Fruit fly (Drosophila melanogaster) whole organism, embryonic: Measurements from ENCODE around the gene slow.

Experiments used
- Awh ChIP-seq: fragments of 200-800 bp; sonication (Bioruptor generic); IDR thresholded peaks from 2 replicates; pipeline ENCODE4, ENCODE4 v1.3.6; 2022; ENCODE audit warnings: missing biosample characterization, missing genetic modification characterization
- Blimp-1 ChIP-seq: fragments of 200-800 bp; sonication (Bioruptor generic); optimal IDR thresholded peaks from 3 replicates; lab custom pipeline; 2018; ENCODE audit warnings: missing biosample characterization, missing genetic modification characterization, mild to moderate bottlenecking, moderate library complexity, missing genetic modification reagents
- CG10543 ChIP-seq: fragments of 200-800 bp; sonication (Bioruptor generic); optimal IDR thresholded peaks from 3 replicates; lab custom pipeline; 2017; ENCODE audit warnings: missing biosample characterization, mild to moderate bottlenecking, missing genetic modification characterization, moderate library complexity
- CG11456 ChIP-seq: fragments of 200-800 bp; sonication (Bioruptor generic); IDR thresholded peaks from 3 replicates; pipeline ENCODE4 v1.3.6; 2022; ENCODE audit warnings: missing biosample characterization, missing genetic modification characterization
- CG12155 ChIP-seq: fragments of 200-800 bp; sonication (Bioruptor generic); optimal IDR thresholded peaks from 3 replicates; lab custom pipeline; 2016; ENCODE audit warnings: missing biosample characterization, missing genetic modification characterization
- CG12769 ChIP-seq: fragments of 200-800 bp; sonication (Bioruptor generic); optimal IDR thresholded peaks from 2 replicates; lab custom pipeline; 2019; ENCODE audit warnings: missing biosample characterization, mild to moderate bottlenecking, missing genetic modification characterization, moderate library complexity
- CG13287 ChIP-seq: fragments of 200-800 bp; sonication (Bioruptor generic); IDR thresholded peaks from 2 replicates; pipeline ENCODE4 v1.3.6; 2022; ENCODE audit warnings: missing biosample characterization, missing genetic modification characterization; ENCODE audit not compliant: partially characterized antibody
- CG14014 ChIP-seq: fragments of 200-800 bp; sonication (Bioruptor generic); IDR thresholded peaks from 2 replicates; pipeline ENCODE4 v1.3.6; 2022; ENCODE audit warnings: missing biosample characterization, missing genetic modification characterization
- CG17186 ChIP-seq: fragments of 200-800 bp; sonication (Bioruptor generic); optimal IDR thresholded peaks from 3 replicates; lab custom pipeline; 2017; ENCODE audit warnings: missing biosample characterization, missing genetic modification reagents, missing genetic modification characterization
- CG17359 ChIP-seq: fragments of 200-800 bp; sonication (Bioruptor generic); optimal IDR thresholded peaks from 3 replicates; lab custom pipeline; 2018; ENCODE audit warnings: missing biosample characterization, mild to moderate bottlenecking, missing genetic modification characterization, moderate library complexity
- CG17361 ChIP-seq: fragments of 200-800 bp; sonication (Bioruptor generic); IDR thresholded peaks from 3 replicates; pipeline ENCODE4 v1.3.6; 2022; ENCODE audit warnings: missing biosample characterization, missing genetic modification characterization
- CG18262 ChIP-seq: fragments of 200-800 bp; optimal IDR thresholded peaks from 3 replicates; lab custom pipeline; 2019; ENCODE audit warnings: missing biosample characterization, mild to moderate bottlenecking, missing genetic modification characterization, moderate library complexity
- CG1832 ChIP-seq: fragments of 200-800 bp; sonication (Bioruptor generic); optimal IDR thresholded peaks from 2 replicates; lab custom pipeline; 2017; ENCODE audit warnings: missing biosample characterization, mild to moderate bottlenecking, missing genetic modification characterization, inconsistent platforms
- CG18619 ChIP-seq: fragments of 200-800 bp; sonication (Bioruptor generic); optimal IDR thresholded peaks from 3 replicates; lab custom pipeline; 2017; ENCODE audit warnings: missing biosample characterization, mild to moderate bottlenecking, missing genetic modification characterization
- CG31224 ChIP-seq: fragments of 200-800 bp; sonication (Bioruptor generic); IDR thresholded peaks from 2 replicates; pipeline ENCODE4 v1.3.6; 2022; ENCODE audit warnings: missing biosample characterization, missing genetic modification characterization
- CG4707 ChIP-seq: fragments of 200-800 bp; sonication (Bioruptor generic); optimal IDR thresholded peaks from 2 replicates; lab custom pipeline; 2018; ENCODE audit warnings: missing biosample characterization, mild to moderate bottlenecking, missing genetic modification characterization, moderate library complexity
- CG6175 ChIP-seq: fragments of 200-800 bp; sonication (Bioruptor generic); IDR thresholded peaks from 3 replicates; pipeline ENCODE4 v1.3.6; 2022; ENCODE audit warnings: missing biosample characterization, missing genetic modification characterization
- CG7372 ChIP-seq: fragments of 200-800 bp; sonication (Bioruptor generic); IDR thresholded peaks from 2 replicates; pipeline ENCODE4 v1.3.6; 2022; ENCODE audit warnings: missing biosample characterization, missing genetic modification characterization
- CG8290 ChIP-seq, 3 experiments: fragments of 200-800 bp; sonication (Bioruptor generic); optimal IDR thresholded peaks; 2 replicates each; lab custom pipeline; 2016 to 2019; ENCODE audit warnings: missing biosample characterization in 3 of 3, missing genetic modification characterization in 3 of 3, mild to moderate bottlenecking in 2 of 3, moderate library complexity in 1 of 3
- CG9437 ChIP-seq: fragments of 200-800 bp; sonication (Bioruptor generic); optimal IDR thresholded peaks from 2 replicates; lab custom pipeline; 2018; ENCODE audit warnings: missing biosample characterization, mild to moderate bottlenecking, missing genetic modification characterization
- D19A ChIP-seq: fragments of 200-800 bp; optimal IDR thresholded peaks from 3 replicates; lab custom pipeline; 2019; ENCODE audit warnings: missing biosample characterization, mild to moderate bottlenecking, missing genetic modification characterization, moderate library complexity
- Dbx ChIP-seq: fragments of 200-800 bp; sonication (Bioruptor generic); IDR thresholded peaks from 3 replicates; pipeline ENCODE4 v1.3.6; 2022; ENCODE audit warnings: missing biosample characterization, missing genetic modification characterization
- Drgx ChIP-seq: fragments of 200-800 bp; sonication (Bioruptor generic); IDR thresholded peaks from 2 replicates; pipeline ENCODE4 v1.3.6; 2022; ENCODE audit warnings: missing biosample characterization, missing genetic modification characterization
- Ets65A ChIP-seq: fragments of 200-800 bp; sonication (Bioruptor generic); peaks from one replicate; lab custom pipeline; 2016; ENCODE audit warnings: missing biosample characterization, missing genetic modification characterization
- HLH3B ChIP-seq: fragments of 200-800 bp; sonication (Bioruptor generic); IDR thresholded peaks from 2 replicates; pipeline ENCODE4 v1.3.6; 2022; ENCODE audit warnings: missing biosample characterization, missing genetic modification characterization
- Mad ChIP-seq: fragments of 200-800 bp; sonication (Bioruptor generic); optimal IDR thresholded peaks from 2 replicates; lab custom pipeline; 2016; ENCODE audit warnings: missing biosample characterization, missing genetic modification characterization
- Med ChIP-seq: fragments of 200-800 bp; sonication (Bioruptor generic); peaks from one replicate; lab custom pipeline; 2016; ENCODE audit warnings: missing biosample characterization, missing genetic modification characterization, mild to moderate bottlenecking, inconsistent platforms, moderate library complexity
- Rx ChIP-seq: fragments of 200-800 bp; sonication (Bioruptor generic); IDR thresholded peaks from 2 replicates; pipeline ENCODE4 v1.3.6; 2022; ENCODE audit warnings: missing biosample characterization, missing genetic modification characterization
- Usf ChIP-seq: fragments of 200-800 bp; sonication (Bioruptor generic); optimal IDR thresholded peaks from 2 replicates; lab custom pipeline; 2017; ENCODE audit warnings: missing genotype, missing biosample characterization, missing genetic modification characterization
- bsh ChIP-seq, 2 experiments: fragments of 200-800 bp; sonication (Bioruptor generic); optimal IDR thresholded peaks; 2 replicates each; lab custom pipeline; 2017 to 2018; ENCODE audit warnings: mild to moderate bottlenecking in 2 of 2, missing biosample characterization in 2 of 2, missing genetic modification characterization in 2 of 2, moderate library complexity in 1 of 2
- chif ChIP-seq, 2 experiments: fragments of 200-800 bp; sonication (Bioruptor generic); optimal IDR thresholded peaks; 3 replicates each; lab custom pipeline; 2016; ENCODE audit warnings: missing biosample characterization in 2 of 2, missing genetic modification characterization in 2 of 2
- crc ChIP-seq: fragments of 200-800 bp; sonication (Bioruptor generic); optimal IDR thresholded peaks from 2 replicates; lab custom pipeline; 2016; ENCODE audit warnings: missing biosample characterization, missing genetic modification characterization
- eve ChIP-seq, 2 experiments: fragments of >200 bp; optimal IDR thresholded peaks; 2 replicates each; lab custom pipeline; 2017; ENCODE audit warnings: missing biosample characterization in 2 of 2, missing genetic modification characterization in 2 of 2
- gce ChIP-seq: fragments of 200-800 bp; sonication (Bioruptor generic); IDR thresholded peaks from 3 replicates; pipeline ENCODE4 v1.3.6; 2022; ENCODE audit warnings: missing biosample characterization, missing genetic modification characterization
- gem ChIP-seq: fragments of 200-800 bp; sonication (Bioruptor generic); optimal IDR thresholded peaks from 2 replicates; lab custom pipeline; 2019; ENCODE audit warnings: missing biosample characterization, mild to moderate bottlenecking, missing genetic modification characterization, moderate library complexity
- gro ChIP-seq: fragments of 200-800 bp; sonication (Bioruptor generic); optimal IDR thresholded peaks from 2 replicates; lab custom pipeline; 2016; ENCODE audit warnings: missing biosample characterization, missing genetic modification characterization
- h ChIP-seq: fragments of >200 bp; optimal IDR thresholded peaks from 2 replicates; lab custom pipeline; 2017
- ken ChIP-seq: fragments of 200-800 bp; sonication (Bioruptor generic); IDR thresholded peaks from 3 replicates; pipeline ENCODE4 v1.3.6; 2022; ENCODE audit warnings: missing biosample characterization, missing genetic modification characterization
- kni ChIP-seq: fragments of 200-800 bp; sonication (Bioruptor generic); optimal IDR thresholded peaks from 3 replicates; lab custom pipeline; 2017; ENCODE audit warnings: mild to moderate bottlenecking, missing biosample characterization, missing genetic modification reagents, missing genetic modification characterization
- ro ChIP-seq: fragments of 200-800 bp; sonication (Bioruptor generic); IDR thresholded peaks from 2 replicates; pipeline ENCODE4 v1.3.6; 2022; ENCODE audit warnings: missing biosample characterization, missing genetic modification characterization
- row ChIP-seq: fragments of 200-800 bp; sonication (Bioruptor generic); IDR thresholded peaks from 3 replicates; pipeline ENCODE4 v1.3.6; 2022; ENCODE audit warnings: missing biosample characterization, missing genetic modification characterization
- sima ChIP-seq: fragments of 200-800 bp; sonication (Bioruptor generic); optimal IDR thresholded peaks from 2 replicates; lab custom pipeline; 2016; ENCODE audit warnings: missing biosample characterization, missing genetic modification characterization
- stwl ChIP-seq: fragments of 200-800 bp; sonication (Bioruptor generic); optimal IDR thresholded peaks from 3 replicates; lab custom pipeline; 2018; ENCODE audit warnings: missing biosample characterization, mild to moderate bottlenecking, missing genetic modification characterization, moderate library complexity
- tna ChIP-seq: fragments of 200-800 bp; sonication (Bioruptor generic); IDR thresholded peaks from 2 replicates; pipeline ENCODE4 v1.3.6; 2022; ENCODE audit warnings: missing biosample characterization, missing genetic modification characterization; ENCODE audit not compliant: partially characterized antibody
- tx ChIP-seq: fragments of 200-800 bp; sonication (Bioruptor generic); optimal IDR thresholded peaks from 2 replicates; lab custom pipeline; 2016; ENCODE audit warnings: missing biosample characterization, missing genetic modification characterization
- zen ChIP-seq: fragments of 200-800 bp; sonication (Bioruptor generic); optimal IDR thresholded peaks from 3 replicates; lab custom pipeline; 2018; ENCODE audit warnings: missing biosample characterization, mild to moderate bottlenecking, missing genetic modification characterization, moderate library complexity
- zf30C ChIP-seq: fragments of 200-800 bp; sonication (Bioruptor generic); optimal IDR thresholded peaks from 3 replicates; lab custom pipeline; 2018; ENCODE audit warnings: missing biosample characterization, mild to moderate bottlenecking, missing genetic modification characterization

The slow gene

DNA sequence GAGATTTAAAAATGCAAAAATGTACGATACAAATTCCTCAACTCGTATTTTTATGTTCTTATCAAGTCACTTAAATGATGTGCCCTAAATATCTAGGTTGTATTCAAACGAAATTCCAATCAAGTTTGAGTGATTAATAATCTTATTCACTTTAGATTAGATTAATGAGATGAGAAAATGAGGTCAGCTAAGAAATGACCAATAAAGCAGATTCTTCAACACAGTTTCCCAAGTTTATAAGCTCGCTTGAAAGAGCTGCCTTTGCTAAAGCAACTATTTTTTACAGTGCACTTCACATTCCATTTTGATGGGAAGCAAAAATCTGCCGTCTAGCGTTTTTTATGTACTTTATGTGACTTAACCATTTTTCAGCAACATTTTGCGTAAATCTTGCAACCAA, 37.9 kb upstream of the slow start:
- TF ChIP-seq Drgx (GFP tag; lab: Robert Waterston, UW) (peak; percentile 50), kni (GFP tag; lab: Kevin White, UChicago) (no peak), Ets65A (GFP tag; lab: Kevin White, UChicago) (peak; percentile 62), CG6175 (no peak), CG17361 (GFP tag; lab: Robert Waterston, UW) (0 out of 3 replicates have a peak, but pooled peaks have one; percentile 13), eve (GFP tag; optimal IDR thresholded peaks at IDR 0.05; lab: Kevin White, UChicago) (peak in 1 of 2 experiments; percentile 42), sima (GFP tag; lab: Kevin White, UChicago) (no peak), CG31224 (GFP tag; lab: Robert Waterston, UW) (no peak), gem (tag; lab: Kevin White, UChicago) (peak; percentile 24), CG18262 (tag; lab: Kevin White, UChicago) (peak; percentile 9), zf30C (GFP tag; lab: Kevin White, UChicago) (no peak), bsh (GFP tag; optimal IDR thresholded peaks at IDR 0.05; lab: Kevin White, UChicago) (peak in 1 of 2 experiments; percentile 60)

DNA sequence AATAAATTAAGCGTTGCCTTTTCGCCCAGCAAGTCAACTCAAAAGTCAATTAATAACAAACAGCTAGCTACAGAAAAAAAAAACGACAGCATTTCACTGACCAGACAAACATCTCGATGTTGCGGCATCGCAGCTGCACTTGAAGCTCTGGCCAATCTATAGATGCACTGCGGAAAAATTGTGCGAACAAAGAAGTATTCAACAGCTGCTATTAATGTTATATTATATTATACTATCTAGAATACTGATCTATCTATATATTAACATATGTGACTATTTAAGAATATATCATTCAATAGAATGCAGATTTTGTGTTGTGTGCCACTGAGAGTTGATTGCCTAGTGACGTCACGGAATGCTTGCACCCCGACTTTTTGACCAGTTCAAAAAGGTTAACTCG, 36.2 kb upstream of the slow start:
- TF ChIP-seq Awh (GFP tag; lab: Robert Waterston, UW) (no peak), ro (GFP tag; lab: Robert Waterston, UW) (no peak), CG11456 (GFP tag; lab: Robert Waterston, UW) (no peak), Drgx (GFP tag; lab: Robert Waterston, UW) (peak; percentile 66), CG7372 (GFP tag; lab: Robert Waterston, UW) (peak; percentile 29; the same call in 1 of the 2 replicates), Mad (GFP tag; lab: Kevin White, UChicago) (no peak), CG18619 (no peak)

DNA sequence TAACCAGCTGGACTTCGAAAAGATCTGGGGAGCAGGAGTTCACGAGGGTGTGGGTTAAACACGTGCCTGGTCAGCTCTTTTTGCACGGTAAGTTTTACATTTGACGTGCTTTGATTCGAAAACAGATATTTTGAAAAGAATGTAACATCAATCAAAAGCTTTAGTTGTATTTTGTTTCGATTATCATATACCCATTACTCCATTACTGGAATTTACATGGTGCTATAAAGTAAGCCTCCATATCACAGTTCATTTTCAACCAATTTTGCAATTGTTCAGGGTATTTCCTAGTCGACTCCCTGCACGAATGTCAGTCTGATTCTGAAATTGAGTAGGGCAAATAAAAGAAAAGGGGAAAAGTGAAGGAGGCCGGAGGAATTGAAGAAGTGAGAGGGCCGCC, 35.4 kb upstream of the slow start:
- TF ChIP-seq D19A (tag; lab: Kevin White, UChicago) (peak; percentile 38), tx (no peak), CG1832 (GFP tag; lab: Kevin White, UChicago) (no peak), gem (tag; lab: Kevin White, UChicago) (peak; percentile 2), row (GFP tag; lab: Robert Waterston, UW) (peak; percentile 42; the same call in 2 of the 3 replicates), CG12155 (GFP tag; lab: Kevin White, UChicago) (no peak), tna (peak; percentile 56; the same call in 1 of the 2 replicates), CG17359 (no peak), CG9437 (GFP tag; lab: Kevin White, UChicago) (no peak)

DNA sequence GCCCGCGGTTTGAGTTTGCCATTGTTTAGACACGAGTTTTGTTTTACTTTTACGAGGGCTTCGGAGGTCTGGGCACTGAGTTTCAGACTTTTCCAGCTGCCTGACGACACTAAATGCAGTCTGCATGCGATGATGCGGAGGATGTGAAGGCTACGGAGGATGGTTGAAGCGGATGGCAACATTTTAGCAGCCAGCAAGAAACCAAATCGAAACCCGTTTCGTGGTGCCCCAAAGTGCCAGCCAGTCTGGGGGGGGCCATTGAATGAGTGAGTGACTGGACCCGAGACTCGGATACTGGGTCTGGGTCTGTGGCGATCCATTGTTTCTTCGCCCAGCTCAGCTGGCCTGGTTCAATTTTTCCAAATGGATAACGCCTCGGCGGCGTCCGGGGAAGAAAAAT, 34.9 kb upstream of the slow start:
- TF ChIP-seq CG10543 (peak; percentile 11), chif (GFP tag; optimal IDR thresholded peaks at IDR 0.05; lab: Kevin White, UChicago) (no peak), HLH3B (GFP tag; lab: Robert Waterston, UW) (no peak), CG4707 (GFP tag; lab: Kevin White, UChicago) (no peak), CG14014 (GFP tag; lab: Robert Waterston, UW) (no peak), Usf (GFP tag; lab: Kevin White, UChicago) (no peak), CG13287 (GFP tag; lab: Robert Waterston, UW) (no peak), stwl (no peak), gro (GFP tag; lab: Kevin White, UChicago) (no peak), crc (no peak), gce (GFP tag; lab: Robert Waterston, UW) (0 out of 3 replicates have a peak, but pooled peaks have one; percentile 24), Med (GFP tag; lab: Kevin White, UChicago) (peak; percentile 21), CG8290 (GFP tag; optimal IDR thresholded peaks at IDR 0.05; lab: Kevin White, UChicago) (no peak), CG8290 (tag; optimal IDR thresholded peaks at IDR 0.05; lab: Kevin White, UChicago) (peak in 1 of 2 experiments; percentile 7), gem (tag; lab: Kevin White, UChicago) (no peak), zen (tag; lab: Kevin White, UChicago) (no peak), Dbx (GFP tag; lab: Robert Waterston, UW) (0 out of 3 replicates have a peak, but pooled peaks have one; percentile 20), Rx (GFP tag; lab: Robert Waterston, UW) (no peak), h (lab: Kevin White, UChicago) (no peak), Blimp-1 (GFP tag; lab: Kevin White, UChicago) (no peak), CG17186 (GFP tag; lab: Kevin White, UChicago) (no peak), ken (GFP tag; lab: Robert Waterston, UW) (0 out of 3 replicates have a peak, but pooled peaks have one; percentile 17), CG12769 (peak; percentile 21)
